Fruit fly (Drosophila melanogaster) whole organism: ENCODE results near the gene Cyp28d2.

Experiments
- CG8478 ChIP-seq: fragments of >200 bp; optimal IDR thresholded peaks from 2 replicates; lab custom pipeline; 2018; ENCODE audit warnings: inconsistent platforms
- Dll ChIP-seq: fragments of >200 bp; optimal IDR thresholded peaks from 2 replicates; lab custom pipeline; 2017
- EcR ChIP-seq, 2 experiments: fragments of >200 bp; optimal IDR thresholded peaks; 2 replicates each; lab custom pipeline; 2017; ENCODE audit warnings: missing biosample characterization in 2 of 2, missing genetic modification characterization in 2 of 2, missing genetic modification reagents in 2 of 2
- pan ChIP-seq: fragments of >200 bp; optimal IDR thresholded peaks from 2 replicates; lab custom pipeline; 2017
- psq ChIP-seq: fragments of >200 bp; optimal IDR thresholded peaks from 2 replicates; lab custom pipeline; 2017
- usp ChIP-seq: fragments of >200 bp; optimal IDR thresholded peaks from 2 replicates; lab custom pipeline; 2017; ENCODE audit warnings: missing biosample characterization, missing genetic modification characterization, mixed read lengths

Cyp28d2 gene

dm6 chr2L:5223317-5223716 lies 16.2 kb downstream of the Cyp28d2 start:
- TF ChIP-seq EcR (GFP tag; optimal IDR thresholded peaks at IDR 0.05; lab: Kevin White, UChicago) (no peak), CG8478 (lab: Kevin White, UChicago) (no peak), usp (GFP tag; lab: Kevin White, UChicago) (no peak), Dll (lab: Kevin White, UChicago) (no peak)

- no peak for TF ChIP-seq psq
- TF ChIP-seq pan = no peak
- no peak for TF ChIP-seq Dll (lab: Kevin White, UChicago)
Observed at dm6 chr2L:5224724-5225319, 17.8 kb downstream of the Cyp28d2 start.

- TF ChIP-seq CG8478 (lab: Kevin White, UChicago) (no peak), pan (no peak), usp (GFP tag; lab: Kevin White, UChicago) (no peak), Dll (lab: Kevin White, UChicago) (no peak), psq (no peak), EcR (GFP tag; optimal IDR thresholded peaks at IDR 0.05; lab: Kevin White, UChicago) (no peak)
Observed at dm6 chr2L:5225547-5226213, 18.6 kb downstream of the Cyp28d2 start.

dm6 chr2L:5226891-5227554 lies 20.0 kb downstream of the Cyp28d2 start:
- TF ChIP-seq usp (GFP tag; lab: Kevin White, UChicago) = no peak
- TF ChIP-seq Dll (lab: Kevin White, UChicago) = no peak
- no peak for TF ChIP-seq pan
- TF ChIP-seq psq = no peak
- no peak for TF ChIP-seq EcR (GFP tag; optimal IDR thresholded peaks at IDR 0.05; lab: Kevin White, UChicago)
- no peak for TF ChIP-seq CG8478 (lab: Kevin White, UChicago)

dm6 chr2L:5228581-5229077 lies 21.6 kb downstream of the Cyp28d2 start:
- TF ChIP-seq pan (peak; percentile 14), EcR (GFP tag; optimal IDR thresholded peaks at IDR 0.05; lab: Kevin White, UChicago) (no peak), Dll (lab: Kevin White, UChicago) (no peak)

- no peak for TF ChIP-seq Dll (lab: Kevin White, UChicago)
- no peak for TF ChIP-seq CG8478 (lab: Kevin White, UChicago)
- no peak for TF ChIP-seq pan
- no peak for TF ChIP-seq EcR (GFP tag; optimal IDR thresholded peaks at IDR 0.05; lab: Kevin White, UChicago)
- no peak for TF ChIP-seq psq
Observed at dm6 chr2L:5229239-5229638, 22.2 kb downstream of the Cyp28d2 start.

dm6 chr2L:5229735-5230347 lies 22.8 kb downstream of the Cyp28d2 start:
- TF ChIP-seq pan (no peak), EcR (GFP tag; optimal IDR thresholded peaks at IDR 0.05; lab: Kevin White, UChicago) (no peak), psq (no peak), CG8478 (lab: Kevin White, UChicago) (no peak), Dll (lab: Kevin White, UChicago) (no peak)

- TF ChIP-seq Dll (lab: Kevin White, UChicago) (no peak), psq (no peak), usp (GFP tag; lab: Kevin White, UChicago) (no peak), CG8478 (lab: Kevin White, UChicago) (no peak), EcR (GFP tag; optimal IDR thresholded peaks at IDR 0.05; lab: Kevin White, UChicago) (no peak), pan (no peak)
Observed at dm6 chr2L:5230772-5231171, 23.7 kb downstream of the Cyp28d2 start.

- TF ChIP-seq pan (no peak), EcR (GFP tag; optimal IDR thresholded peaks at IDR 0.05; lab: Kevin White, UChicago) (no peak), CG8478 (lab: Kevin White, UChicago) (no peak), psq (no peak), Dll (lab: Kevin White, UChicago) (no peak), usp (GFP tag; lab: Kevin White, UChicago) (no peak)
Observed at dm6 chr2L:5231437-5231836, 24.4 kb downstream of the Cyp28d2 start.

- TF ChIP-seq Dll (lab: Kevin White, UChicago) = no peak
- no peak for TF ChIP-seq psq
- TF ChIP-seq usp (GFP tag; lab: Kevin White, UChicago) = no peak
- no peak for TF ChIP-seq pan
- TF ChIP-seq EcR (GFP tag; optimal IDR thresholded peaks at IDR 0.05; lab: Kevin White, UChicago) = no peak
- TF ChIP-seq CG8478 (lab: Kevin White, UChicago) = no peak
Observed at dm6 chr2L:5232175-5232574, 25.1 kb downstream of the Cyp28d2 start.

- TF ChIP-seq EcR (GFP tag; optimal IDR thresholded peaks at IDR 0.05; lab: Kevin White, UChicago) (no peak), CG8478 (lab: Kevin White, UChicago) (no peak), Dll (lab: Kevin White, UChicago) (no peak), usp (GFP tag; lab: Kevin White, UChicago) (no peak), psq (no peak), pan (no peak)
Observed at dm6 chr2L:5232967-5233909, 26.2 kb downstream of the Cyp28d2 start.
